Worm (Caenorhabditis elegans) whole organism, L3 larva: ENCODE data around the gene str-209.

Source experiments
- elt-3 ChIP-seq, 3 experiments: fragments of 150-350 bp in 1 of 3; sonication (generic microtip) in 2 of 3; optimal IDR thresholded peaks; 2 replicates in 2 of 3; 4 replicates in 1 of 3; lab custom pipeline; 2014 to 2017; ENCODE audit warnings: missing biosample characterization in 3 of 3, missing genetic modification characterization in 3 of 3
- fos-1 ChIP-seq: fragments of 150-350 bp; optimal IDR thresholded peaks from 2 replicates; lab custom pipeline; 2014; ENCODE audit warnings: missing biosample characterization, missing genetic modification characterization
- lin-15B ChIP-seq: fragments of 150-350 bp; optimal IDR thresholded peaks from 2 replicates; lab custom pipeline; 2014; ENCODE audit warnings: missing biosample characterization, missing genetic modification characterization
- mml-1 ChIP-seq: fragments of 150-350 bp; sonication (generic microtip); optimal IDR thresholded peaks from 3 replicates; lab custom pipeline; 2014; ENCODE audit warnings: missing biosample characterization, missing genetic modification characterization
- nhr-11 ChIP-seq: fragments of 150-350 bp; optimal IDR thresholded peaks from 2 replicates; lab custom pipeline; 2014; ENCODE audit warnings: missing biosample characterization, missing genetic modification characterization
- nhr-67 ChIP-seq: fragments of 150-350 bp; optimal IDR thresholded peaks from 2 replicates; lab custom pipeline; 2014; ENCODE audit warnings: missing biosample characterization, missing genetic modification characterization
- pha-4 ChIP-seq: fragments of 150-350 bp; optimal IDR thresholded peaks from 2 replicates; lab custom pipeline; 2014; ENCODE audit warnings: missing biosample characterization, missing genetic modification reagents, missing genetic modification characterization
- snpc-4 ChIP-seq: fragments of 150-350 bp; optimal IDR thresholded peaks from 2 replicates; lab custom pipeline; 2014; ENCODE audit warnings: missing biosample characterization, missing genetic modification characterization
- unc-62 ChIP-seq: fragments of 150-350 bp; sonication (generic microtip); optimal IDR thresholded peaks from 4 replicates; lab custom pipeline; 2014; ENCODE audit warnings: missing biosample characterization, missing genetic modification reagents, missing genetic modification characterization
- ztf-11 ChIP-seq: fragments of 150-350 bp; optimal IDR thresholded peaks from 2 replicates; lab custom pipeline; 2014; ENCODE audit warnings: missing biosample characterization, missing genetic modification characterization

DNA sequence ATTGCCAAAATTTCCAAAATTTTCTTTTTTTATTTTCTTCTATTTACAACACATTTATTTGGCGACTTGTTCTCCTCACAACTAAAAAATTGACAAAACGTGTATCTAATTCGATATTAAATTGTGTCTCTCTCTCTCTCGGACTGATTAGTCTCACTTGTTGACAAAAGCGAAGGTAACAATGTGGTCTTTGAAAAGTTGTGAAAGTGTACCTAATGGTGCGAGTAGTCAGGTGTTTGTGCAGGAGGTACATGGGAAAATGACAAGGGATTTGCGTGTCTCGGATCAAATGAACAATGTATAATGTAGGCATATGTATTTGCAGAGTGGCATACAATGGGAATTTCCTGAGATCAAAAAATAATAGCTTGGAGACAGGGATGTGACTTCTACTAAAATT, 20.8 kb downstream of the str-209 start:
- no peak for TF ChIP-seq snpc-4 (tag; lab: Kevin White, UChicago)
- TF ChIP-seq nhr-11 (tag; lab: Kevin White, UChicago) = no peak
- no peak for TF ChIP-seq elt-3 (tag; optimal IDR thresholded peaks at IDR 0.05; lab: Kevin White, UChicago)
- TF ChIP-seq ztf-11 (tag; lab: Kevin White, UChicago) = no peak
- TF ChIP-seq mml-1 = no peak
- TF ChIP-seq fos-1 (tag; lab: Kevin White, UChicago) = no peak
- no peak for TF ChIP-seq nhr-67 (tag; lab: Kevin White, UChicago)
- TF ChIP-seq unc-62 (GFP tag; lab: Kevin White, UChicago) = no peak
- TF ChIP-seq lin-15B = no peak
- peak; percentile 87 for TF ChIP-seq pha-4
